Worm (Caenorhabditis elegans) whole organism, late embryonic: ENCODE data around the gene K09E2.2.
A peak's percentile ranks its signal among the peaks of the same experiment; 100 is the strongest.

Source experiments
- ama-1 ChIP-seq: fragments of 150-350 bp; optimal IDR thresholded peaks from 2 replicates; lab custom pipeline; 2014
- dmd-4 ChIP-seq: sonication (generic microtip); optimal IDR thresholded peaks from 2 replicates; lab custom pipeline; 2016; ENCODE audit warnings: borderline replicate concordance, missing genetic modification characterization, missing compliant biosample characterization
- fkh-10 ChIP-seq: fragments of 150-350 bp; optimal IDR thresholded peaks from 2 replicates; lab custom pipeline; 2014; ENCODE audit warnings: missing biosample characterization, missing genetic modification reagents, missing genetic modification characterization
- nhr-11 ChIP-seq: fragments of 150-350 bp; optimal IDR thresholded peaks from 2 replicates; lab custom pipeline; 2014; ENCODE audit warnings: missing biosample characterization, missing genetic modification characterization
- pqm-1 ChIP-seq: sonication (generic microtip); optimal IDR thresholded peaks from 2 replicates; lab custom pipeline; 2016; ENCODE audit warnings: missing genetic modification characterization, missing compliant biosample characterization
- unc-42 ChIP-seq: sonication (generic microtip); optimal IDR thresholded peaks from 2 replicates; lab custom pipeline; 2016; ENCODE audit warnings: missing genotype, missing genetic modification characterization, missing compliant biosample characterization
- ztf-16 ChIP-seq: sonication (generic microtip); optimal IDR thresholded peaks from 2 replicates; lab custom pipeline; 2017; ENCODE audit warnings: missing genetic modification characterization, missing compliant biosample characterization

- TF ChIP-seq dmd-4 (tag; lab: Kevin White, UChicago) (no peak), ama-1 (no peak), fkh-10 (no peak), pqm-1 (tag; lab: Kevin White, UChicago) (no peak), unc-42 (tag; lab: Kevin White, UChicago) (peak; percentile 9), nhr-11 (tag; lab: Kevin White, UChicago) (no peak), ztf-16 (tag; lab: Kevin White, UChicago) (no peak)
Observed at ce11 chrX:8662452-8662851, 10.4 kb upstream of the K09E2.2 start.
